Worm (Caenorhabditis elegans) whole organism, young adult: ENCODE data around the gene mab-10.

Experiments used
- C17E4.6 ChIP-seq: fragments of 200-800 bp; sonication (Bioruptor generic); IDR thresholded peaks from 2 replicates; pipeline ENCODE4 v1.3.6; 2022; ENCODE audit warnings: missing genetic modification reagents, missing genetic modification characterization, missing compliant biosample characterization
- F10E7.11 ChIP-seq: sonication (generic microtip); optimal IDR thresholded peaks from 2 replicates; lab custom pipeline; 2017; ENCODE audit warnings: mild to moderate bottlenecking, missing genetic modification characterization, moderate library complexity, missing compliant biosample characterization
- F57C9.4 ChIP-seq: sonication (generic microtip); optimal IDR thresholded peaks from 2 replicates; lab custom pipeline; 2017; ENCODE audit warnings: mild to moderate bottlenecking, missing genetic modification characterization, missing compliant biosample characterization
- fkh-3 ChIP-seq: sonication (generic microtip); optimal IDR thresholded peaks from 2 replicates; lab custom pipeline; 2016; ENCODE audit warnings: mild to moderate bottlenecking, missing genetic modification characterization, missing compliant biosample characterization
- lsl-1 ChIP-seq: fragments of 200-800 bp; sonication (Bioruptor generic); optimal IDR thresholded peaks from 2 replicates; lab custom pipeline; 2018; ENCODE audit warnings: mild to moderate bottlenecking, missing genetic modification characterization, moderate library complexity, missing compliant biosample characterization
- nfya-1 ChIP-seq: sonication (generic microtip); optimal IDR thresholded peaks from 2 replicates; lab custom pipeline; 2017; ENCODE audit warnings: antibody characterized with exemption, missing compliant biosample characterization, missing genetic modification characterization, borderline replicate concordance; ENCODE audit not compliant: insufficient read depth
- sea-2 ChIP-seq: fragments of 200-800 bp; sonication (Bioruptor generic); IDR thresholded peaks from 2 replicates; pipeline ENCODE4 v1.3.6; 2022; ENCODE audit warnings: missing genetic modification characterization, missing compliant biosample characterization
- tbx-9 ChIP-seq: sonication (generic microtip); optimal IDR thresholded peaks from 2 replicates; lab custom pipeline; 2016; ENCODE audit warnings: borderline replicate concordance, missing genetic modification characterization, inconsistent platforms, missing compliant biosample characterization
- xnd-1 ChIP-seq: sonication (generic microtip); optimal IDR thresholded peaks from 2 replicates; lab custom pipeline; 2016; ENCODE audit warnings: missing genotype, missing genetic modification reagents, missing genetic modification characterization, missing compliant biosample characterization
- zim-3 ChIP-seq: sonication (generic microtip); optimal IDR thresholded peaks from 2 replicates; lab custom pipeline; 2017; ENCODE audit warnings: mild to moderate bottlenecking, missing genetic modification characterization, moderate library complexity, missing compliant biosample characterization

- TF ChIP-seq sea-2 (GFP tag; lab: Robert Waterston, UW) (no peak), C17E4.6 (GFP tag; lab: Robert Waterston, UW) (no peak), F57C9.4 (tag; lab: Kevin White, UChicago) (no peak), nfya-1 (no peak), fkh-3 (no peak), F10E7.11 (tag; lab: Kevin White, UChicago) (no peak), xnd-1 (tag; lab: Kevin White, UChicago) (no peak), tbx-9 (tag; lab: Kevin White, UChicago) (no peak), zim-3 (tag; lab: Kevin White, UChicago) (no peak), lsl-1 (no peak)
These were observed 11.5 kb upstream of the mab-10 start for ce11 chrII:10516375-10516774.
